Worm (Caenorhabditis elegans) whole organism, L3 larva: ENCODE measurements around the gene Y51A2A.4.

Source experiments
- aly-2 ChIP-seq: fragments of 150-350 bp; optimal IDR thresholded peaks from 2 replicates; lab custom pipeline; 2014; ENCODE audit warnings: missing biosample characterization, missing genetic modification characterization
- fos-1 ChIP-seq: fragments of 150-350 bp; optimal IDR thresholded peaks from 2 replicates; lab custom pipeline; 2014; ENCODE audit warnings: missing biosample characterization, missing genetic modification characterization
- mdl-1 ChIP-seq: fragments of 150-350 bp; optimal IDR thresholded peaks from 2 replicates; lab custom pipeline; 2014; ENCODE audit warnings: missing biosample characterization, missing genetic modification characterization
- nfya-1 ChIP-seq: sonication (generic microtip); optimal IDR thresholded peaks from 2 replicates; lab custom pipeline; 2017; ENCODE audit warnings: missing genetic modification characterization, mild to moderate bottlenecking, missing compliant biosample characterization, antibody characterized with exemption, moderate library complexity; ENCODE audit not compliant: insufficient read depth
- zag-1 ChIP-seq: fragments of 150-350 bp; optimal IDR thresholded peaks from 2 replicates; lab custom pipeline; 2014; ENCODE audit warnings: missing biosample characterization, missing genetic modification characterization

ce11 chrV:18339807-18340206 lies 49.1 kb downstream of the Y51A2A.4 start, which contains the start of gene C08E8.10:
- TF ChIP-seq nfya-1 (tag; lab: Kevin White, UChicago) (no peak), mdl-1 (tag; lab: Kevin White, UChicago) (no peak), zag-1 (tag; lab: Kevin White, UChicago) (no peak), aly-2 (tag; lab: Kevin White, UChicago) (no peak), fos-1 (tag; lab: Kevin White, UChicago) (no peak)
